Fruit fly (Drosophila melanogaster) Kc167 (cell line): ENCODE data around the gene MED10.

Source experiments
- h ChIP-seq: fragments of >200 bp; optimal IDR thresholded peaks from 3 replicates; lab custom pipeline; 2018; ENCODE audit warnings: missing external identifiers
- psq ChIP-seq: fragments of >200 bp; optimal IDR thresholded peaks from 2 replicates; lab custom pipeline; 2017; ENCODE audit warnings: missing external identifiers
- ttk ChIP-seq: sonication (Bioruptor generic); optimal IDR thresholded peaks from 2 replicates; lab custom pipeline; 2017; ENCODE audit warnings: missing external identifiers

dm6 chr3L:16199929-16200328 is 32.0 kb upstream of the MED10 start, which contains the start of gene CG33689:
- TF ChIP-seq h (lab: Kevin White, UChicago) = no peak
- TF ChIP-seq psq (lab: Kevin White, UChicago) = no peak
- TF ChIP-seq ttk = no peak
